Worm (Caenorhabditis elegans) whole organism, L2 larva: ENCODE results near the gene mspn-1.

ENCODE experiments used
- C34F6.9 ChIP-seq: fragments of 150-350 bp; optimal IDR thresholded peaks from 2 replicates; lab custom pipeline; 2014; ENCODE audit warnings: missing biosample characterization, missing genetic modification characterization
- F13H6.1 ChIP-seq: sonication (generic microtip); optimal IDR thresholded peaks from 2 replicates; lab custom pipeline; 2016; ENCODE audit warnings: missing genetic modification characterization, missing compliant biosample characterization
- R02D3.7 ChIP-seq: fragments of 150-350 bp; optimal IDR thresholded peaks from 2 replicates; lab custom pipeline; 2014; ENCODE audit warnings: missing biosample characterization, missing genetic modification characterization
- Y55F3AM.14 ChIP-seq: fragments of 200-800 bp; sonication (Bioruptor generic); optimal IDR thresholded peaks from 2 replicates; lab custom pipeline; 2018; ENCODE audit warnings: mild to moderate bottlenecking, missing genetic modification characterization, missing compliant biosample characterization
- ZK546.5 ChIP-seq: sonication (generic microtip); optimal IDR thresholded peaks from 2 replicates; lab custom pipeline; 2017; ENCODE audit warnings: missing biosample characterization, missing genetic modification characterization
- aly-2 ChIP-seq: fragments of 150-350 bp; optimal IDR thresholded peaks from 2 replicates; lab custom pipeline; 2014; ENCODE audit warnings: missing biosample characterization, missing genetic modification characterization
- ama-1 ChIP-seq: fragments of 150-350 bp; optimal IDR thresholded peaks from 2 replicates; lab custom pipeline; 2018; ENCODE audit warnings: inconsistent platforms
- blmp-1 ChIP-seq: sonication (generic microtip); optimal IDR thresholded peaks from 2 replicates; lab custom pipeline; 2017; ENCODE audit warnings: missing genetic modification characterization, mild to moderate bottlenecking, missing compliant biosample characterization, antibody characterized with exemption, moderate library complexity; ENCODE audit not compliant: insufficient read depth
- ceh-82 ChIP-seq: fragments of 150-350 bp; optimal IDR thresholded peaks from 2 replicates; lab custom pipeline; 2014; ENCODE audit warnings: missing biosample characterization, missing genetic modification characterization
- crh-2 ChIP-seq: sonication (generic microtip); optimal IDR thresholded peaks from 2 replicates; lab custom pipeline; 2017; ENCODE audit warnings: missing biosample characterization, missing genetic modification characterization
- dmd-4 ChIP-seq: sonication (generic microtip); optimal IDR thresholded peaks from 2 replicates; lab custom pipeline; 2017; ENCODE audit warnings: missing biosample characterization, missing genetic modification characterization
- egl-27 ChIP-seq: sonication (generic microtip); optimal IDR thresholded peaks from 3 replicates; lab custom pipeline; 2017; ENCODE audit warnings: missing biosample characterization, missing genetic modification reagents, missing genetic modification characterization
- elt-1 ChIP-seq: fragments of 150-350 bp; optimal IDR thresholded peaks from 2 replicates; lab custom pipeline; 2014; ENCODE audit warnings: missing biosample characterization, missing genetic modification characterization
- fos-1 ChIP-seq: fragments of 150-350 bp; optimal IDR thresholded peaks from 2 replicates; lab custom pipeline; 2014; ENCODE audit warnings: missing biosample characterization, missing genetic modification characterization
- gmeb-1 ChIP-seq: fragments of 150-350 bp; optimal IDR thresholded peaks from 2 replicates; lab custom pipeline; 2014; ENCODE audit warnings: missing biosample characterization, missing genetic modification characterization
- lin-11 ChIP-seq: fragments of 150-350 bp; sonication (generic microtip); optimal IDR thresholded peaks from 2 replicates; lab custom pipeline; 2014; ENCODE audit warnings: missing biosample characterization, missing genetic modification characterization, inconsistent platforms, mixed read lengths
- lin-13 ChIP-seq: fragments of 150-350 bp; optimal IDR thresholded peaks from 2 replicates; lab custom pipeline; 2014; ENCODE audit warnings: missing biosample characterization, missing genetic modification reagents, missing genetic modification characterization
- lin-39 ChIP-seq: fragments of 150-350 bp; optimal IDR thresholded peaks from 2 replicates; lab custom pipeline; 2014; ENCODE audit warnings: missing biosample characterization, missing genetic modification reagents, missing genetic modification characterization
- lsy-2 ChIP-seq, 2 experiments: fragments of 150-350 bp in 1 of 2; sonication (generic microtip) in 1 of 2; optimal IDR thresholded peaks; 2 replicates each; lab custom pipeline; 2014 to 2017; ENCODE audit warnings: missing biosample characterization in 2 of 2, missing genetic modification characterization in 2 of 2
- mab-5 ChIP-seq: fragments of 150-350 bp; optimal IDR thresholded peaks from 2 replicates; lab custom pipeline; 2014; ENCODE audit warnings: missing biosample characterization, missing genetic modification characterization
- mbf-1 ChIP-seq: sonication (generic microtip); optimal IDR thresholded peaks from 2 replicates; lab custom pipeline; 2017; ENCODE audit warnings: missing biosample characterization, missing genetic modification characterization
- mdl-1 ChIP-seq, 2 experiments: fragments of 150-350 bp in 1 of 2; sonication (generic microtip) in 1 of 2; optimal IDR thresholded peaks; 2 replicates each; lab custom pipeline; 2017; ENCODE audit warnings: missing biosample characterization in 2 of 2, missing genetic modification characterization in 2 of 2
- nhr-10 ChIP-seq: sonication (generic microtip); optimal IDR thresholded peaks from 2 replicates; lab custom pipeline; 2017; ENCODE audit warnings: missing biosample characterization, missing genetic modification characterization
- nhr-11 ChIP-seq: fragments of 150-350 bp; optimal IDR thresholded peaks from 2 replicates; lab custom pipeline; 2014; ENCODE audit warnings: missing biosample characterization, missing genetic modification characterization
- nhr-12 ChIP-seq: fragments of 150-350 bp; optimal IDR thresholded peaks from 2 replicates; lab custom pipeline; 2014; ENCODE audit warnings: missing biosample characterization, missing genetic modification characterization
- nhr-129 ChIP-seq: fragments of 150-350 bp; optimal IDR thresholded peaks from 2 replicates; lab custom pipeline; 2014; ENCODE audit warnings: missing biosample characterization, missing genetic modification characterization
- nhr-21 ChIP-seq: fragments of 150-350 bp; optimal IDR thresholded peaks from 2 replicates; lab custom pipeline; 2014; ENCODE audit warnings: missing biosample characterization, missing genetic modification characterization
- nhr-23 ChIP-seq: fragments of 150-350 bp; optimal IDR thresholded peaks from 2 replicates; lab custom pipeline; 2014; ENCODE audit warnings: missing biosample characterization, missing genetic modification reagents, missing genetic modification characterization
- nhr-237 ChIP-seq: fragments of 150-350 bp; optimal IDR thresholded peaks from 2 replicates; lab custom pipeline; 2014; ENCODE audit warnings: missing biosample characterization, missing genetic modification characterization
- nhr-25 ChIP-seq: fragments of 150-350 bp; sonication (generic microtip); optimal IDR thresholded peaks from 3 replicates; lab custom pipeline; 2014; ENCODE audit warnings: missing biosample characterization, missing genetic modification characterization
- nhr-6 ChIP-seq: fragments of 150-350 bp; optimal IDR thresholded peaks from 2 replicates; lab custom pipeline; 2014; ENCODE audit warnings: missing biosample characterization, missing genetic modification characterization
- nhr-77 ChIP-seq: fragments of 150-350 bp; optimal IDR thresholded peaks from 2 replicates; lab custom pipeline; 2014; ENCODE audit warnings: missing biosample characterization, missing genetic modification characterization
- peb-1 ChIP-seq: fragments of 150-350 bp; optimal IDR thresholded peaks from 2 replicates; lab custom pipeline; 2014; ENCODE audit warnings: missing biosample characterization, missing genetic modification characterization
- sem-4 ChIP-seq: fragments of 150-350 bp; optimal IDR thresholded peaks from 2 replicates; lab custom pipeline; 2014; ENCODE audit warnings: missing biosample characterization, missing genetic modification reagents, missing genetic modification characterization
- skn-1 ChIP-seq: sonication (generic microtip); optimal IDR thresholded peaks from 2 replicates; lab custom pipeline; 2017; ENCODE audit warnings: missing biosample characterization, missing genetic modification characterization
- sma-3 ChIP-seq: sonication (generic microtip); optimal IDR thresholded peaks from 2 replicates; lab custom pipeline; 2016; ENCODE audit warnings: missing genetic modification reagents, missing genetic modification characterization, missing compliant biosample characterization
- sma-9 ChIP-seq, 2 experiments: fragments of 150-350 bp in 1 of 2; sonication (generic microtip) in 1 of 2; optimal IDR thresholded peaks; 2 replicates each; lab custom pipeline; 2014 to 2016; ENCODE audit warnings: missing genetic modification characterization in 2 of 2, mild to moderate bottlenecking in 1 of 2, missing biosample characterization in 1 of 2, missing compliant biosample characterization in 1 of 2, missing genetic modification reagents in 1 of 2, moderate library complexity in 1 of 2
- snpc-4 ChIP-seq: fragments of 150-350 bp; optimal IDR thresholded peaks from 2 replicates; lab custom pipeline; 2014; ENCODE audit warnings: missing biosample characterization, missing genetic modification characterization
- unc-39 ChIP-seq: fragments of 150-350 bp; optimal IDR thresholded peaks from 2 replicates; lab custom pipeline; 2014; ENCODE audit warnings: missing biosample characterization, missing genetic modification characterization
- unc-55 ChIP-seq: fragments of 150-350 bp; sonication (generic microtip); optimal IDR thresholded peaks from 3 replicates; lab custom pipeline; 2014; ENCODE audit warnings: missing biosample characterization, missing genetic modification reagents, missing genetic modification characterization
- unc-62 ChIP-seq: fragments of 150-350 bp; optimal IDR thresholded peaks from 2 replicates; lab custom pipeline; 2014; ENCODE audit warnings: missing biosample characterization, missing genetic modification reagents, missing genetic modification characterization
- zag-1 ChIP-seq: fragments of 150-350 bp; optimal IDR thresholded peaks from 2 replicates; lab custom pipeline; 2014; ENCODE audit warnings: missing biosample characterization, missing genetic modification characterization
- ztf-1 ChIP-seq: fragments of 200-800 bp; sonication (Bioruptor generic); conservative IDR thresholded peaks from 2 replicates; pipeline ENCODE4 v1.3.6; 2022; ENCODE audit warnings: missing genetic modification characterization, missing compliant biosample characterization
- ztf-11 ChIP-seq: sonication (generic microtip); optimal IDR thresholded peaks from 2 replicates; lab custom pipeline; 2017; ENCODE audit warnings: missing biosample characterization, missing genetic modification characterization

mspn-1 gene

ce11 chrIV:10146885-10147284 is 30.9 kb upstream of the mspn-1 start, which contains the start of gene T14G10.8:
T14G10.8 (minus strand) TSS chrIV:10146985.
- no peak for TF ChIP-seq lsy-2 (tag; optimal IDR thresholded peaks at IDR 0.05; lab: Kevin White, UChicago)
- no peak for TF ChIP-seq skn-1 (tag; lab: Kevin White, UChicago)

- TF ChIP-seq snpc-4 (tag; lab: Kevin White, UChicago), result no peak
- TF ChIP-seq lin-39, result no peak
- no peak for TF ChIP-seq sma-9 (GFP tag; optimal IDR thresholded peaks at IDR 0.05; lab: Kevin White, UChicago)
- no peak for TF ChIP-seq sma-9 (tag; optimal IDR thresholded peaks at IDR 0.05; lab: Kevin White, UChicago)
- no peak for TF ChIP-seq blmp-1 (tag; lab: Kevin White, UChicago)
- TF ChIP-seq ama-1 (lab: Kevin White, UChicago), result no peak
- TF ChIP-seq nhr-129 (tag; lab: Kevin White, UChicago), result no peak
- no peak for TF ChIP-seq skn-1 (tag; lab: Kevin White, UChicago)
Observed at ce11 chrIV:10148938-10149337, 28.8 kb upstream of the mspn-1 start, which contains the start of gene pigs-1. pigs-1 (minus strand) TSS chrIV:10149038.

ce11 chrIV:10150552-10151004 is 27.2 kb upstream of the mspn-1 start, which contains the start of gene tsp-12:
tsp-12 (minus strand) TSS chrIV:10150602.
- TF ChIP-seq C34F6.9 (peak; percentile 2), sem-4 (tag; lab: Kevin White, UChicago) (no peak), F13H6.1 (tag; lab: Kevin White, UChicago) (peak; percentile 51), nhr-25 (tag; lab: Kevin White, UChicago) (no peak), Y55F3AM.14 (GFP tag; lab: Kevin White, UChicago) (no peak), nhr-77 (tag; lab: Kevin White, UChicago) (no peak), zag-1 (no peak), lin-13 (GFP tag; lab: Kevin White, UChicago) (peak; percentile 23)
- TF ChIP-seq, all 48 proteins: peak for 3

ce11 chrIV:10151439-10151997 is 26.2 kb upstream of the mspn-1 start, which contains the start of gene copg-1:
copg-1 (plus strand) TSS chrIV:10151947.
- TF ChIP-seq ZK546.5 (tag; lab: Kevin White, UChicago) (no peak), mbf-1 (tag; lab: Kevin White, UChicago) (no peak), sma-3 (peak; percentile 22), nhr-23 (tag; lab: Kevin White, UChicago) (no peak), lin-13 (GFP tag; lab: Kevin White, UChicago) (peak; percentile 57), R02D3.7 (no peak), ztf-11 (tag; lab: Kevin White, UChicago) (no peak), fos-1 (tag; lab: Kevin White, UChicago) (peak; percentile 5), nhr-12 (tag; lab: Kevin White, UChicago) (no peak), unc-62 (GFP tag; lab: Kevin White, UChicago) (no peak), nhr-10 (tag; lab: Kevin White, UChicago) (no peak), nhr-11 (tag; lab: Kevin White, UChicago) (no peak), unc-55 (peak; percentile 73), F13H6.1 (tag; lab: Kevin White, UChicago) (peak; percentile 25), nhr-77 (tag; lab: Kevin White, UChicago) (no peak), snpc-4 (tag; lab: Kevin White, UChicago) (no peak), aly-2 (tag; lab: Kevin White, UChicago) (no peak), nhr-6 (no peak), nhr-25 (tag; lab: Kevin White, UChicago) (peak; percentile 35), zag-1 (no peak), dmd-4 (tag; lab: Kevin White, UChicago) (no peak), blmp-1 (tag; lab: Kevin White, UChicago) (no peak), lin-11 (tag; lab: Kevin White, UChicago) (no peak), ztf-1 (GFP tag; lab: Robert Waterston, UW) (no peak), mab-5 (no peak), lsy-2 (tag; optimal IDR thresholded peaks at IDR 0.05; lab: Kevin White, UChicago) (peak; percentile 78 to 96), Y55F3AM.14 (GFP tag; lab: Kevin White, UChicago) (no peak), mdl-1 (tag; optimal IDR thresholded peaks at IDR 0.05; lab: Kevin White, UChicago) (no peak), peb-1 (no peak), lin-39 (no peak), gmeb-1 (tag; lab: Kevin White, UChicago) (peak; percentile 58), sma-9 (GFP tag; optimal IDR thresholded peaks at IDR 0.05; lab: Kevin White, UChicago) (peak; percentile 69), sma-9 (tag; optimal IDR thresholded peaks at IDR 0.05; lab: Kevin White, UChicago) (no peak), sem-4 (tag; lab: Kevin White, UChicago) (no peak), egl-27 (tag; lab: Kevin White, UChicago) (no peak), nhr-21 (tag; lab: Kevin White, UChicago) (no peak), nhr-237 (tag; lab: Kevin White, UChicago) (no peak), ceh-82 (tag; lab: Kevin White, UChicago) (no peak), nhr-129 (tag; lab: Kevin White, UChicago) (peak; percentile 43), elt-1 (tag; lab: Kevin White, UChicago) (no peak), unc-39 (tag; lab: Kevin White, UChicago) (no peak), ama-1 (lab: Kevin White, UChicago) (no peak), skn-1 (tag; lab: Kevin White, UChicago) (no peak), crh-2 (tag; lab: Kevin White, UChicago) (peak; percentile 97)
